Worm (Caenorhabditis elegans) whole organism, L4 larva: ENCODE data around the gene klc-2.

Source experiments
- R02D3.7 ChIP-seq: fragments of 150-350 bp; sonication (generic microtip); optimal IDR thresholded peaks from 3 replicates; lab custom pipeline; 2014; ENCODE audit warnings: missing biosample characterization, missing genetic modification characterization
- aha-1 ChIP-seq: fragments of 150-350 bp; peaks from one replicate; lab custom pipeline; 2014; ENCODE audit warnings: missing biosample characterization, missing genetic modification characterization
- ceh-32 ChIP-seq: sonication (generic microtip); optimal IDR thresholded peaks from 2 replicates; lab custom pipeline; 2016; ENCODE audit warnings: mild to moderate bottlenecking, missing genetic modification characterization, missing compliant biosample characterization; ENCODE audit not compliant: poor library complexity
- daf-12 ChIP-seq: fragments of 150-350 bp; optimal IDR thresholded peaks from 2 replicates; lab custom pipeline; 2014; ENCODE audit warnings: missing biosample characterization, missing genetic modification reagents, missing genetic modification characterization
- dpl-1 ChIP-seq: fragments of 150-350 bp; optimal IDR thresholded peaks from 2 replicates; lab custom pipeline; 2014; ENCODE audit warnings: missing biosample characterization, missing genetic modification reagents, missing genetic modification characterization
- egl-27 ChIP-seq: sonication (generic microtip); optimal IDR thresholded peaks from 3 replicates; lab custom pipeline; 2017; ENCODE audit warnings: missing biosample characterization, missing genetic modification reagents, missing genetic modification characterization
- hlh-11 ChIP-seq: fragments of 200-800 bp; sonication (Bioruptor generic); optimal IDR thresholded peaks from 2 replicates; lab custom pipeline; 2018; ENCODE audit warnings: mild to moderate bottlenecking, missing genetic modification characterization, missing compliant biosample characterization
- jun-1 ChIP-seq: fragments of 150-350 bp; optimal IDR thresholded peaks from 2 replicates; lab custom pipeline; 2014; ENCODE audit warnings: missing biosample characterization, missing genetic modification reagents, missing genetic modification characterization
- lim-7 ChIP-seq: fragments of 200-800 bp; sonication (Bioruptor generic); IDR thresholded peaks from 2 replicates; pipeline ENCODE4 v1.3.6; 2022; ENCODE audit warnings: missing genetic modification characterization, missing compliant biosample characterization
- nhr-237 ChIP-seq: sonication (generic microtip); optimal IDR thresholded peaks from 2 replicates; lab custom pipeline; 2017; ENCODE audit warnings: missing biosample characterization, missing genetic modification characterization
- skn-1 ChIP-seq: fragments of 150-350 bp; optimal IDR thresholded peaks from 2 replicates; lab custom pipeline; 2014; ENCODE audit warnings: missing biosample characterization, missing genetic modification characterization
- unc-130 ChIP-seq: sonication (generic microtip); optimal IDR thresholded peaks from 2 replicates; lab custom pipeline; 2016; ENCODE audit warnings: missing genetic modification reagents, missing genetic modification characterization, missing compliant biosample characterization
- zfp-3 ChIP-seq: fragments of 200-800 bp; sonication (Bioruptor generic); conservative IDR thresholded peaks from 2 replicates; pipeline ENCODE4 v1.3.6; 2022; ENCODE audit warnings: missing genetic modification reagents, missing genetic modification characterization, missing compliant biosample characterization
- ztf-11 ChIP-seq: fragments of 150-350 bp; optimal IDR thresholded peaks from 2 replicates; lab custom pipeline; 2014; ENCODE audit warnings: missing biosample characterization, missing genetic modification characterization

ce11 chrV:5582308-5582707, 1.1 kb upstream of the klc-2 start:
- TF ChIP-seq lim-7 (no peak), jun-1 (tag; lab: Kevin White, UChicago) (no peak), zfp-3 (GFP tag; lab: Robert Waterston, UW) (no peak), R02D3.7 (no peak), ztf-11 (tag; lab: Kevin White, UChicago) (no peak), aha-1 (tag; lab: Kevin White, UChicago) (no peak), hlh-11 (tag; lab: Kevin White, UChicago) (no peak), daf-12 (tag; lab: Kevin White, UChicago) (no peak), dpl-1 (GFP tag; lab: Kevin White, UChicago) (no peak), skn-1 (tag; lab: Kevin White, UChicago) (no peak), ceh-32 (tag; lab: Kevin White, UChicago) (no peak), unc-130 (GFP tag; lab: Kevin White, UChicago) (no peak), egl-27 (tag; lab: Kevin White, UChicago) (no peak), nhr-237 (tag; lab: Kevin White, UChicago) (no peak)
